Worm (Caenorhabditis elegans): ENCODE measurements around the gene F59A6.4.

Gene F59A6.4

ce11 chrII:5039912-5040311 lies 35.0 kb downstream of the F59A6.4 start, which contains the start of gene golg-2:
golg-2 (minus strand) TSS chrII:5040091.
- peak; percentile 7 for TF ChIP-seq lin-13 (tag; optimal IDR thresholded peaks at IDR 0.05)
- no peak for TF ChIP-seq tbx-8 (GFP tag; optimal IDR thresholded peaks at IDR 0.05)
- TF ChIP-seq ceh-83 (GFP tag; optimal IDR thresholded peaks at IDR 0.05) = no peak
- no peak for TF ChIP-seq bed-3 (GFP tag; optimal IDR thresholded peaks at IDR 0.05)
- no peak for TF ChIP-seq unc-120 (tag; optimal IDR thresholded peaks at IDR 0.05; ENCODE audit: poor library complexity, severe bottlenecking)
- TF ChIP-seq ces-1 (GFP tag; optimal IDR thresholded peaks at IDR 0.05) = peak; percentile 11

ce11 chrII:5040631-5041156 lies 35.8 kb downstream of the F59A6.4 start, which contains the start of gene F33G12.7:
F33G12.7 (minus strand) TSS chrII:5040681.
- TF ChIP-seq elt-1 (tag; optimal IDR thresholded peaks at IDR 0.05; ENCODE audit: borderline replicate concordance, insufficient read depth) (no peak), lsy-2 (tag; optimal IDR thresholded peaks at IDR 0.05) (peak; percentile 29)

- TF ChIP-seq sptf-1 (tag; optimal IDR thresholded peaks at IDR 0.05) = peak; percentile 35
- TF ChIP-seq ces-1 (GFP tag; optimal IDR thresholded peaks at IDR 0.05) = peak; percentile 63
- TF ChIP-seq ham-2 (GFP tag; optimal IDR thresholded peaks at IDR 0.05) = no peak
These were observed 37.6 kb downstream of the F59A6.4 start for ce11 chrII:5042381-5042930.

- TF ChIP-seq ces-1 (GFP tag; optimal IDR thresholded peaks at IDR 0.05) (peak; percentile 76), sem-2 (GFP tag; optimal IDR thresholded peaks at IDR 0.05) (no peak)
These were observed 41.6 kb downstream of the F59A6.4 start for ce11 chrII:5046209-5047200.

ce11 chrII:5047279-5047678 lies 42.4 kb downstream of the F59A6.4 start:
- TF ChIP-seq mab-5 (tag; optimal IDR thresholded peaks at IDR 0.05) (no peak), unc-62 (GFP tag; optimal IDR thresholded peaks at IDR 0.05) (peak; percentile 6), lin-32 (GFP tag; optimal IDR thresholded peaks at IDR 0.05) (peak; percentile 33), unc-120 (tag; optimal IDR thresholded peaks at IDR 0.05; ENCODE audit: poor library complexity, severe bottlenecking) (no peak), ham-2 (GFP tag; optimal IDR thresholded peaks at IDR 0.05) (peak; percentile 2), nhr-237 (tag; optimal IDR thresholded peaks at IDR 0.05) (no peak), mep-1 (tag; optimal IDR thresholded peaks at IDR 0.05) (no peak), ztf-11 (tag; optimal IDR thresholded peaks at IDR 0.05) (no peak), bed-3 (GFP tag; optimal IDR thresholded peaks at IDR 0.05) (no peak), nhr-2 (tag; optimal IDR thresholded peaks at IDR 0.05) (peak; percentile 60), lsy-2 (tag; optimal IDR thresholded peaks at IDR 0.05) (peak; percentile 22), elt-3 (tag; optimal IDR thresholded peaks at IDR 0.05) (no peak)

- no peak for TF ChIP-seq snpc-4 (tag; optimal IDR thresholded peaks at IDR 0.05)
These were observed 43.4 kb downstream of the F59A6.4 start for ce11 chrII:5048185-5048795.

- TF ChIP-seq lin-13 (tag; optimal IDR thresholded peaks at IDR 0.05) (no peak), nhr-2 (tag; optimal IDR thresholded peaks at IDR 0.05) (no peak), blmp-1 (tag; optimal IDR thresholded peaks at IDR 0.05) (no peak), ceh-39 (tag; optimal IDR thresholded peaks at IDR 0.05) (no peak), nhr-28 (tag; optimal IDR thresholded peaks at IDR 0.05) (no peak), snpc-4 (tag; optimal IDR thresholded peaks at IDR 0.05) (no peak), ces-1 (GFP tag; optimal IDR thresholded peaks at IDR 0.05) (no peak), nhr-12 (tag; optimal IDR thresholded peaks at IDR 0.05) (no peak), drap-1 (GFP tag; optimal IDR thresholded peaks at IDR 0.05) (no peak), lin-32 (GFP tag; optimal IDR thresholded peaks at IDR 0.05) (no peak), zip-8 (tag; optimal IDR thresholded peaks at IDR 0.05) (no peak), elt-1 (tag; optimal IDR thresholded peaks at IDR 0.05; ENCODE audit: borderline replicate concordance, insufficient read depth) (no peak)
These were observed 44.4 kb downstream of the F59A6.4 start for ce11 chrII:5049249-5049648.

Data from whole organism, mixed stage, embryonic.